Worm (Caenorhabditis elegans) whole organism, L4 larva: ENCODE results near the gene fbxl-3.

Experiments
- F37D6.2 ChIP-seq: sonication (generic microtip); optimal IDR thresholded peaks from 2 replicates; lab custom pipeline; 2016; ENCODE audit warnings: mild to moderate bottlenecking, missing genetic modification characterization, missing compliant biosample characterization
- hlh-30 ChIP-seq: sonication (generic microtip); optimal IDR thresholded peaks from 2 replicates; lab custom pipeline; 2017; ENCODE audit warnings: antibody characterized with exemption, mild to moderate bottlenecking, missing genetic modification characterization, missing compliant biosample characterization; ENCODE audit not compliant: insufficient read depth
- madf-5 ChIP-seq, 2 experiments: fragments of 200-800 bp; sonication (Bioruptor generic); IDR thresholded peaks; 2 replicates each; pipeline ENCODE4 v1.3.6; 2022; ENCODE audit warnings: missing compliant biosample characterization in 2 of 2, missing genetic modification characterization in 2 of 2
- nhr-11 ChIP-seq: fragments of 150-350 bp; optimal IDR thresholded peaks from 2 replicates; lab custom pipeline; 2014; ENCODE audit warnings: missing biosample characterization, missing genetic modification characterization
- nhr-76 ChIP-seq: fragments of 150-350 bp; optimal IDR thresholded peaks from 2 replicates; lab custom pipeline; 2014; ENCODE audit warnings: missing biosample characterization, missing genetic modification characterization
- snpc-4 ChIP-seq: fragments of 150-350 bp; optimal IDR thresholded peaks from 2 replicates; lab custom pipeline; 2014; ENCODE audit warnings: missing biosample characterization, missing genetic modification characterization
- unc-39 ChIP-seq: sonication (generic microtip); optimal IDR thresholded peaks from 2 replicates; lab custom pipeline; 2017; ENCODE audit warnings: missing biosample characterization, missing genetic modification characterization
- unc-62 ChIP-seq, 3 experiments: fragments of 150-350 bp in 1 of 3; sonication (generic microtip); optimal IDR thresholded peaks in 2 of 3; peaks in 1 of 3; 1 replicate in 1 of 3; 2 replicates in 2 of 3; lab custom pipeline; 2014 to 2017; ENCODE audit warnings: missing biosample characterization in 3 of 3, missing genetic modification characterization in 3 of 3, missing genetic modification reagents in 3 of 3, missing genotype in 1 of 3

DNA sequence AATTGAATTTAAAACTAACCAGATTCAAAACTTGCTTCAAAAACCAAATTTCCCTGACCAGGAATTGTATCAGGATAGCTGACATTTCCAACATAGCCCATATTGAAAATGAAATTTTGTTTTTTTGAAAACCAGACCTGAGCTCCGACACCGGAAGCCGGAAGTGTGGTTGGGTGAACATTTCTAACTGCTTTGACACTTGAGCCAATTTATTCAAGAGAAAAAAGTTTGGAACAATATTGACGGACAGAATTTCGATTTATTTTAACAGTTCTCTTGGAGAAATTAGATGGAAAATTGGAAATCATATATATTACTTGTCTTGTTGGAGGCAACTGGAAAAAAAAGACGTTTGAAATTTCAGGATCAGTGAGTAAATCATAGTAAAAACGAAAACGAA, 11.5 kb downstream of the fbxl-3 start, which contains the start of gene ccpp-6:
- TF ChIP-seq snpc-4 (no peak), unc-39 (tag; lab: Kevin White, UChicago) (no peak), hlh-30 (no peak), madf-5 (GFP tag; IDR thresholded peaks at IDR 0.05; lab: Robert Waterston, UW) (no peak), unc-62 (GFP tag; optimal IDR thresholded peaks at IDR 0.05 in 1 of 2; lab: Kevin White, UChicago) (no peak), unc-62 (tag; optimal IDR thresholded peaks at IDR 0.05; lab: Kevin White, UChicago) (no peak), nhr-76 (tag; lab: Kevin White, UChicago) (no peak), nhr-11 (tag; lab: Kevin White, UChicago) (no peak), F37D6.2 (tag; lab: Kevin White, UChicago) (no peak)
